Worm (Caenorhabditis elegans) whole organism, midembryonic: ENCODE measurements around the gene F47B10.3.

Source experiments
- T22C8.4 ChIP-seq: fragments of 200-800 bp; sonication (Bioruptor generic); IDR thresholded peaks from 2 replicates; pipeline ENCODE4 v1.3.6; 2022; ENCODE audit warnings: missing genetic modification characterization, missing compliant biosample characterization
- cog-1 ChIP-seq: sonication (generic microtip); optimal IDR thresholded peaks from 2 replicates; lab custom pipeline; 2016; ENCODE audit warnings: missing genetic modification characterization, missing compliant biosample characterization
- flt-1 ChIP-seq: fragments of 200-800 bp; sonication (Bioruptor generic); IDR thresholded peaks from 2 replicates; pipeline ENCODE4 v1.3.6; 2022; ENCODE audit warnings: missing genetic modification characterization, missing compliant biosample characterization
- klf-2 ChIP-seq: fragments of 200-800 bp; sonication (Bioruptor generic); conservative IDR thresholded peaks from 2 replicates; pipeline ENCODE4 v1.3.6; 2022; ENCODE audit warnings: missing genetic modification reagents, missing genetic modification characterization, missing compliant biosample characterization
- med-1 ChIP-seq: sonication (generic microtip); optimal IDR thresholded peaks from 2 replicates; lab custom pipeline; 2017; ENCODE audit warnings: missing genetic modification characterization, mild to moderate bottlenecking, missing compliant biosample characterization, antibody characterized with exemption, missing genetic modification reagents; ENCODE audit not compliant: insufficient read depth
- ref-1 ChIP-seq: fragments of 200-800 bp; sonication (Bioruptor generic); conservative IDR thresholded peaks from 2 replicates; pipeline ENCODE4 v1.3.6; 2022; ENCODE audit warnings: missing genetic modification reagents, missing genetic modification characterization, missing compliant biosample characterization
- tab-1 ChIP-seq: fragments of 200-800 bp; sonication (Bioruptor generic); IDR thresholded peaks from 2 replicates; pipeline ENCODE4 v1.3.6; 2022; ENCODE audit warnings: missing genetic modification characterization, missing compliant biosample characterization
- ztf-23 ChIP-seq: fragments of 200-800 bp; sonication (Bioruptor generic); IDR thresholded peaks from 2 replicates; pipeline ENCODE4 v1.3.6; 2022; ENCODE audit warnings: missing genetic modification reagents, missing genetic modification characterization, missing compliant biosample characterization
- ztf-29 ChIP-seq: fragments of 200-800 bp; sonication (Bioruptor generic); IDR thresholded peaks from 2 replicates; pipeline ENCODE4 v1.3.6; 2022; ENCODE audit warnings: missing genetic modification reagents, missing genetic modification characterization, missing compliant biosample characterization

Gene F47B10.3

DNA sequence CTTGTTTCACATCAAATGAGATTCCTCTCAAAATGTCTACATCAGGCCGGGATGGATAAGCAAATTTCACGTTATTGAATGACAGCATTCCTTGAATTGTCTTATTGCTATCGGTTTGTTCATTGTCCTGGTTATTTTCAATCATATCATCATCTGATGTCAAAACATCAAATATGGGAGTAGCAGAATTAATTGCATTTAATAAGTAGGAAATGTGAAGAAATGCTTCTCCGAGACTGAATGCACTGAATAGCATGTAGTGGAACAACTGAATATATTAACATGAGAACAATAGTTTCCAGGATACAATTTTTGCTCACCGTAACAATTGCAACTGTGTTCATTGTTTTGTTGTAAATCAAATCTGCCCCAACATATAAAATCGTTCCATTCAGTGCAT, 29.4 kb upstream of the F47B10.3 start:
- TF ChIP-seq cog-1 (tag; lab: Kevin White, UChicago) (no peak), med-1 (GFP tag; lab: Kevin White, UChicago) (no peak), T22C8.4 (GFP tag; lab: Robert Waterston, UW) (no peak), tab-1 (GFP tag; lab: Robert Waterston, UW) (no peak), ztf-23 (no peak), flt-1 (GFP tag; lab: Robert Waterston, UW) (no peak), ref-1 (GFP tag; lab: Robert Waterston, UW) (no peak), klf-2 (GFP tag; lab: Robert Waterston, UW) (no peak), ztf-29 (no peak)

DNA sequence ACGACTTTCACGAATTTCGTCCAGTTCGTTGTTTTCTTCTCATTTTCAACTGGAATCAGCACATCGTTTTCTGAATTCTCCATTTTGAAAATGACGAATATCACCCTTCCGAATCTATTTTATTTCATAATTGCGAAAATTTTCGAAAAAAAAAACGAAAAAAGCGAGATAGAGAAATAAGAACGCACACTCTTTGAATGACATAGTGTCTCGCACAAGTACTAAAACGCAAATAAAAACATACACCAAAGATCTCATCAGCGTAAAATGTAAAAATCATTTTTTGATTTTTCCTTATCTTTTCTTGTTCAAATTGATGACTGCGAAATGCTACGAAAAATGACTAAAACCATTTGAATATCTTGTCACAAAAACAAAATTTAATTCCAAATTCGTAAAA, 27.7 kb upstream of the F47B10.3 start, which contains the start of gene pgp-8:
pgp-8 (minus strand) TSS at position 101 of the 400 bp plus-strand sequence.
- TF ChIP-seq ztf-29 (no peak), klf-2 (GFP tag; lab: Robert Waterston, UW) (no peak), T22C8.4 (GFP tag; lab: Robert Waterston, UW) (no peak), tab-1 (GFP tag; lab: Robert Waterston, UW) (no peak), ref-1 (GFP tag; lab: Robert Waterston, UW) (no peak), med-1 (GFP tag; lab: Kevin White, UChicago) (no peak), flt-1 (GFP tag; lab: Robert Waterston, UW) (no peak), ztf-23 (no peak), cog-1 (tag; lab: Kevin White, UChicago) (no peak)

DNA sequence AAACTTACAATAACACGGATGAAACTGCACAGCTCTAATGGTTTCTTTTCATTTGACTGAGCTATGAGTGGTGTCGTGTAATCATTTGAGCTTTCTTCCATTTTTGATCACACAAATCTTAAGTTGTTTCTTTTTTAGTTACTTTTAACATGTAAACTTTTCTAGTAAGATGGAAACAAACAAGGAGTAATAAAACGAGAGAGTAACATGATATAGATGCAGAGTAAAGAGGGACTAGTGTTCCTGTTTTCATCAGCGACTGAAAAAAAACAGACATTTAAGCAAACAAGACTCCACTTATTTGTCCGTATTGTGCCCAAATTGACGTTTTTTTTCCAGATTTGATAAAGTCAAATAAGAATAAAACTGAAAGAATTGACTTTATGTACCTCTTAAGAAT, 21.9 kb upstream of the F47B10.3 start, which contains the start of gene pgp-7:
pgp-7 (minus strand) TSS at position 101 of the 400 bp plus-strand sequence.
- TF ChIP-seq ref-1 (GFP tag; lab: Robert Waterston, UW) (no peak), klf-2 (GFP tag; lab: Robert Waterston, UW) (no peak), cog-1 (tag; lab: Kevin White, UChicago) (no peak), tab-1 (GFP tag; lab: Robert Waterston, UW) (no peak), med-1 (GFP tag; lab: Kevin White, UChicago) (no peak), ztf-29 (no peak), flt-1 (GFP tag; lab: Robert Waterston, UW) (no peak), ztf-23 (no peak), T22C8.4 (GFP tag; lab: Robert Waterston, UW) (no peak)

DNA sequence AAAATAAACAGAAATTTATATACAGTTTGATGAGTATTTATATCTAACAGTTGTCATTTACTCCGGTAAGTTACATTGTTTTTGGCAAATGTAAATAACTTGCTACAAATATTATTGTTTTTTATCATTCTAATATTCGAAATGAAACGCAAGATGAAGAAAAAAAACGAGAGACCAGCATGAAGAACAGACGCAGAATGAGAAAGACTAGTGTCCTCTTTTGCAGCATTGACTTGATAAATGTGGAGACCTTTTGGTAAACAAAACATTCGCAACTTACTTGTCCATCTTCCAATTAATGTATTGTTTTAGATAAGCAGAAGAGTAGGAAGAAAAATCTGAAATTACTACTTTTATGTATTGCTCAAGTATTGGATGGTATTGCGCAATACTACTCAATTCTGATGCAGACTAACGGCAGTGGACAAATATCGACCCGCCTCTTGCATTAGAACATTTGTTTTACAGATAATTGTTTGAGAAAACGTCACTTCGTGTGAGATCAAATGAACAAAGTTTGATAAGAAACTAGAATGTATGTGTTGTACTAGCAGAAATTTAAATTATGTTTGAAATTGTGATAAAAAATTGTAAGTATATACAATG, 14.7 kb upstream of the F47B10.3 start, which contains the start of gene pgp-6:
pgp-6 (minus strand) TSS at position 288 of the 606 bp plus-strand sequence.
- TF ChIP-seq cog-1 (tag; lab: Kevin White, UChicago) (no peak), tab-1 (GFP tag; lab: Robert Waterston, UW) (no peak), ref-1 (GFP tag; lab: Robert Waterston, UW) (no peak), flt-1 (GFP tag; lab: Robert Waterston, UW) (no peak), ztf-23 (no peak), med-1 (GFP tag; lab: Kevin White, UChicago) (no peak), T22C8.4 (GFP tag; lab: Robert Waterston, UW) (no peak), ztf-29 (no peak), klf-2 (GFP tag; lab: Robert Waterston, UW) (no peak)

DNA sequence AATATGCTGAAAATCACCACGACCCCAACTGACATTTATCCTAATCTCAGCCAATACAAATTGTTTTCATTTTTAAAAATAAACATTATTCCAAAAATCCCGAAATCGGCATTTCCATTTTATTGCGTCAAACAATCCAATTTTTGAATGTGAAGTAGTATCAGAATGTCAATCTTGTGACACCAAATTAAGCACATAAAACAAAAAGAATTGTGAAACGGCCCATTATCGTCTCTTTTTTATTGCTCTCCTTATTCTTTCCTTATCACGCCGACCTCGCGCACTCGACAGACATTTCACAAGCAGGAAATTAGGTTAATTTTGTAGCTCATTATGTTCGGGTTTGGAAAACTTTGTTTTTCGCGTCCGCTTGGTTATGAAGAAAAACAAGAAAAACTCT, 11.5 kb upstream of the F47B10.3 start, which contains the start of gene T21E8.4:
T21E8.4 (plus strand) TSS at position 301 of the 400 bp plus-strand sequence.
- TF ChIP-seq cog-1 (tag; lab: Kevin White, UChicago) (no peak), med-1 (GFP tag; lab: Kevin White, UChicago) (no peak), tab-1 (GFP tag; lab: Robert Waterston, UW) (no peak), ztf-23 (no peak), ztf-29 (no peak), flt-1 (GFP tag; lab: Robert Waterston, UW) (no peak)

DNA sequence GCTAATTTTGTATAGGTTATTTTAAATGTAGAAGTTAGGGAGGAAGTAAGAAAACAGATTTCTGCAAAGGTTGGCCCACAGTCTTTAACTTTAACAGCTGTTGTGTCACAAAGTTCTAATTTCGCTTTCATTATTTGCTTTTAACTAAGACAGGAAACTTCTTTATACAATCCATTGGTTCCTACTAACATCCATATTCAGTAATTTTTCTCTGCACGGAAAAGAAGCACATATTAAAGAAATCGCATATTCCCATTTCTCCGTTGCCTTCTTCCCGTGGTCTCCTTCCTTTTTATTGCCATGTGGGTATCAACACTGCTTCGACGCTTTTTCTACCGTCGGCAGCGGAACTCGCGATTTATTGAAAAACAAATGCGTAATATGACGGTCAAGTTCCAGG, 10.0 kb upstream of the F47B10.3 start, which contains the start of gene T21E8.6:
T21E8.6 (plus strand) TSS at position 301 of the 400 bp plus-strand sequence.
- no peak for TF ChIP-seq klf-2 (GFP tag; lab: Robert Waterston, UW)
- TF ChIP-seq ref-1 (GFP tag; lab: Robert Waterston, UW), result no peak
- TF ChIP-seq tab-1 (GFP tag; lab: Robert Waterston, UW), result no peak
- TF ChIP-seq T22C8.4 (GFP tag; lab: Robert Waterston, UW), result no peak
- no peak for TF ChIP-seq flt-1 (GFP tag; lab: Robert Waterston, UW)
- no peak for TF ChIP-seq ztf-29
- no peak for TF ChIP-seq cog-1 (tag; lab: Kevin White, UChicago)
- TF ChIP-seq ztf-23, result no peak
- no peak for TF ChIP-seq med-1 (GFP tag; lab: Kevin White, UChicago)

DNA sequence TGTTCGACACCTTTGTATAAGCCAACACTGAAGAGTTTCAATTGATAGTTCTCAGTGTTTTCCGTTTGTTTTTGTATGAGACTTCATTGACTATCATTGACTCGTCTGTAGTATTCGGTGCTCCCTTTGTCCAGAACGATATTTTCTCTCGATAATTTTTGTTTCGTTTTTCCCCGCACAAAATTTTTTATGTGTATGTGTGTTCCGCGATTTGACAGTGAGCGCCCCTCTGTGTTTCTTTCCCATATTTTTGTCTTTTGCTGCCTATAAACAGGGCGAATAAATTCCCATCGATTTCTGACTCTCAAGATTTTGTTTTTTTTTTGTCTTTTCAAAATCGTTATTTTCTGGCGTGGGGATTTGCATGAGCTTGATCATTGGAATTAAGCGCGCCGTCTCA, 8.8 kb upstream of the F47B10.3 start, which contains the start of gene T21E8.7:
T21E8.7 (plus strand) TSS at position 301 of the 400 bp plus-strand sequence.
- TF ChIP-seq tab-1 (GFP tag; lab: Robert Waterston, UW) (no peak), T22C8.4 (GFP tag; lab: Robert Waterston, UW) (no peak), ztf-23 (no peak), cog-1 (tag; lab: Kevin White, UChicago) (no peak), flt-1 (GFP tag; lab: Robert Waterston, UW) (no peak), klf-2 (GFP tag; lab: Robert Waterston, UW) (no peak), ztf-29 (no peak)

DNA sequence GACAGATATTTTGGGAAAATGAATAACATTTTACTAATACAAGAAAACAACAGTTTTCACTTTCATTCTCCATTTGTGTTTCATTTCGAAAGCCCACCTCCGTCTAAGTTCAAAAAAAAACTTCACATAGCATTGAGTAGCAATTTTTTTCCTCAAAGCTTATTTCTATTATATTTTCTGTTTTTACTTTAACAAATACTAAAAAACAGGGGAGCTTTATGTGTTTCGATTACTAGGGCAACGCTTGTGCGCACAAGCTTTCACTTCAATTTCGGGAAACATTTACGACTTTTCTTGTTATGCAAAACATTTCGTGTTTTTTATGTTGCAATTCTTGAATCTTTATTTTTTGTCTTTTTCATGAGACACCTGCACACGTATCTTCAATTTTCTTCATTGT, 6.1 kb upstream of the F47B10.3 start, which contains the start of gene T21E8.5:
T21E8.5 (plus strand) TSS at position 301 of the 400 bp plus-strand sequence.
- TF ChIP-seq ztf-29 (no peak), flt-1 (GFP tag; lab: Robert Waterston, UW) (no peak), klf-2 (GFP tag; lab: Robert Waterston, UW) (no peak), T22C8.4 (GFP tag; lab: Robert Waterston, UW) (no peak), cog-1 (tag; lab: Kevin White, UChicago) (no peak), tab-1 (GFP tag; lab: Robert Waterston, UW) (no peak), med-1 (GFP tag; lab: Kevin White, UChicago) (no peak), ztf-23 (no peak), ref-1 (GFP tag; lab: Robert Waterston, UW) (no peak)

DNA sequence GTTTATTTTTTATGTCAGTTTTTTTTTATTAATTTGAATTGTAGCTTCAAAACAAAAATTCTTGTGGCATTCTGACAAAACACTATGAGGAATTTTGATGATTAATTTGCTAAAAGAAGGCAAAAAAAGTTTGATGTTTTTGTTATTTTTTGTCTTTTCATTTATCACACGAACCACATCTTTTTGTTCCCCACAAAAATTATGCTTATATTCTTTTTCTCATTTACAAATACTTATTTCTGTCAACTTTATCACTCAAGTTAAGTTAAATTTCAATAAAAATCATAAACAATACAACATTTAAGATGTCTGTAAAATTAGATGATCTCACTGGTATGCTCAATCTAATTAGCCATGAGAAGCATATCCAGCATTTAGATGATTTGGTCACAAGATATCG, 3.8 kb upstream of the F47B10.3 start, which contains the start of gene F47B10.6:
F47B10.6 (plus strand) TSS at position 301 of the 400 bp plus-strand sequence.
- no peak for TF ChIP-seq ztf-29
- TF ChIP-seq flt-1 (GFP tag; lab: Robert Waterston, UW), result no peak
- no peak for TF ChIP-seq tab-1 (GFP tag; lab: Robert Waterston, UW)
- TF ChIP-seq klf-2 (GFP tag; lab: Robert Waterston, UW), result no peak
- TF ChIP-seq cog-1 (tag; lab: Kevin White, UChicago), result no peak
- TF ChIP-seq ztf-23, result no peak
- no peak for TF ChIP-seq med-1 (GFP tag; lab: Kevin White, UChicago)
- TF ChIP-seq T22C8.4 (GFP tag; lab: Robert Waterston, UW), result no peak
- no peak for TF ChIP-seq ref-1 (GFP tag; lab: Robert Waterston, UW)
